Worm (Caenorhabditis elegans) whole organism, L2 larva: ENCODE data around the gene F22E5.6.
"Not testable (repeated sequence)": the region's sequence is repeated elsewhere in the genome, so short reads cannot be mapped to it uniquely, and the experiment has no call there.

Source experiments
- C34F6.9 ChIP-seq: fragments of 150-350 bp; optimal IDR thresholded peaks from 2 replicates; lab custom pipeline; 2014; ENCODE audit warnings: missing biosample characterization, missing genetic modification characterization
- F13H6.1 ChIP-seq: sonication (generic microtip); optimal IDR thresholded peaks from 2 replicates; lab custom pipeline; 2016; ENCODE audit warnings: missing genetic modification characterization, missing compliant biosample characterization
- R02D3.7 ChIP-seq: fragments of 150-350 bp; optimal IDR thresholded peaks from 2 replicates; lab custom pipeline; 2014; ENCODE audit warnings: missing biosample characterization, missing genetic modification characterization
- Y55F3AM.14 ChIP-seq: fragments of 200-800 bp; sonication (Bioruptor generic); optimal IDR thresholded peaks from 2 replicates; lab custom pipeline; 2018; ENCODE audit warnings: mild to moderate bottlenecking, missing genetic modification characterization, missing compliant biosample characterization
- ZK546.5 ChIP-seq: sonication (generic microtip); optimal IDR thresholded peaks from 2 replicates; lab custom pipeline; 2017; ENCODE audit warnings: missing biosample characterization, missing genetic modification characterization
- alr-1 ChIP-seq: fragments of 150-350 bp; optimal IDR thresholded peaks from 2 replicates; lab custom pipeline; 2014; ENCODE audit warnings: missing biosample characterization, missing genetic modification characterization
- ama-1 ChIP-seq: fragments of 150-350 bp; optimal IDR thresholded peaks from 2 replicates; lab custom pipeline; 2018; ENCODE audit warnings: inconsistent platforms
- blmp-1 ChIP-seq: sonication (generic microtip); optimal IDR thresholded peaks from 2 replicates; lab custom pipeline; 2017; ENCODE audit warnings: missing genetic modification characterization, mild to moderate bottlenecking, missing compliant biosample characterization, antibody characterized with exemption, moderate library complexity; ENCODE audit not compliant: insufficient read depth
- dmd-4 ChIP-seq: sonication (generic microtip); optimal IDR thresholded peaks from 2 replicates; lab custom pipeline; 2017; ENCODE audit warnings: missing biosample characterization, missing genetic modification characterization
- elt-1 ChIP-seq: fragments of 150-350 bp; optimal IDR thresholded peaks from 2 replicates; lab custom pipeline; 2014; ENCODE audit warnings: missing biosample characterization, missing genetic modification characterization
- fos-1 ChIP-seq: fragments of 150-350 bp; optimal IDR thresholded peaks from 2 replicates; lab custom pipeline; 2014; ENCODE audit warnings: missing biosample characterization, missing genetic modification characterization
- gmeb-1 ChIP-seq: fragments of 150-350 bp; optimal IDR thresholded peaks from 2 replicates; lab custom pipeline; 2014; ENCODE audit warnings: missing biosample characterization, missing genetic modification characterization
- lin-11 ChIP-seq: fragments of 150-350 bp; sonication (generic microtip); optimal IDR thresholded peaks from 2 replicates; lab custom pipeline; 2014; ENCODE audit warnings: missing biosample characterization, missing genetic modification characterization, inconsistent platforms, mixed read lengths
- lin-13 ChIP-seq: fragments of 150-350 bp; optimal IDR thresholded peaks from 2 replicates; lab custom pipeline; 2014; ENCODE audit warnings: missing biosample characterization, missing genetic modification reagents, missing genetic modification characterization
- lin-39 ChIP-seq: fragments of 150-350 bp; optimal IDR thresholded peaks from 2 replicates; lab custom pipeline; 2014; ENCODE audit warnings: missing biosample characterization, missing genetic modification reagents, missing genetic modification characterization
- mab-5 ChIP-seq: fragments of 150-350 bp; optimal IDR thresholded peaks from 2 replicates; lab custom pipeline; 2014; ENCODE audit warnings: missing biosample characterization, missing genetic modification characterization
- mbf-1 ChIP-seq: sonication (generic microtip); optimal IDR thresholded peaks from 2 replicates; lab custom pipeline; 2017; ENCODE audit warnings: missing biosample characterization, missing genetic modification characterization
- mdl-1 ChIP-seq, 2 experiments: fragments of 150-350 bp in 1 of 2; sonication (generic microtip) in 1 of 2; optimal IDR thresholded peaks; 2 replicates each; lab custom pipeline; 2017; ENCODE audit warnings: missing biosample characterization in 2 of 2, missing genetic modification characterization in 2 of 2
- nhr-10 ChIP-seq: sonication (generic microtip); optimal IDR thresholded peaks from 2 replicates; lab custom pipeline; 2017; ENCODE audit warnings: missing biosample characterization, missing genetic modification characterization
- nhr-12 ChIP-seq: fragments of 150-350 bp; optimal IDR thresholded peaks from 2 replicates; lab custom pipeline; 2014; ENCODE audit warnings: missing biosample characterization, missing genetic modification characterization
- nhr-129 ChIP-seq: fragments of 150-350 bp; optimal IDR thresholded peaks from 2 replicates; lab custom pipeline; 2014; ENCODE audit warnings: missing biosample characterization, missing genetic modification characterization
- nhr-21 ChIP-seq: fragments of 150-350 bp; optimal IDR thresholded peaks from 2 replicates; lab custom pipeline; 2014; ENCODE audit warnings: missing biosample characterization, missing genetic modification characterization
- nhr-237 ChIP-seq: fragments of 150-350 bp; optimal IDR thresholded peaks from 2 replicates; lab custom pipeline; 2014; ENCODE audit warnings: missing biosample characterization, missing genetic modification characterization
- nhr-25 ChIP-seq: fragments of 150-350 bp; sonication (generic microtip); optimal IDR thresholded peaks from 3 replicates; lab custom pipeline; 2014; ENCODE audit warnings: missing biosample characterization, missing genetic modification characterization
- nhr-6 ChIP-seq: fragments of 150-350 bp; optimal IDR thresholded peaks from 2 replicates; lab custom pipeline; 2014; ENCODE audit warnings: missing biosample characterization, missing genetic modification characterization
- peb-1 ChIP-seq: fragments of 150-350 bp; optimal IDR thresholded peaks from 2 replicates; lab custom pipeline; 2014; ENCODE audit warnings: missing biosample characterization, missing genetic modification characterization
- sem-4 ChIP-seq: fragments of 150-350 bp; optimal IDR thresholded peaks from 2 replicates; lab custom pipeline; 2014; ENCODE audit warnings: missing biosample characterization, missing genetic modification reagents, missing genetic modification characterization
- skn-1 ChIP-seq: sonication (generic microtip); optimal IDR thresholded peaks from 2 replicates; lab custom pipeline; 2017; ENCODE audit warnings: missing biosample characterization, missing genetic modification characterization
- sma-9 ChIP-seq, 2 experiments: fragments of 150-350 bp in 1 of 2; sonication (generic microtip) in 1 of 2; optimal IDR thresholded peaks; 2 replicates each; lab custom pipeline; 2014 to 2016; ENCODE audit warnings: missing genetic modification characterization in 2 of 2, mild to moderate bottlenecking in 1 of 2, missing biosample characterization in 1 of 2, missing compliant biosample characterization in 1 of 2, missing genetic modification reagents in 1 of 2, moderate library complexity in 1 of 2
- snpc-4 ChIP-seq: fragments of 150-350 bp; optimal IDR thresholded peaks from 2 replicates; lab custom pipeline; 2014; ENCODE audit warnings: missing biosample characterization, missing genetic modification characterization
- unc-39 ChIP-seq: fragments of 150-350 bp; optimal IDR thresholded peaks from 2 replicates; lab custom pipeline; 2014; ENCODE audit warnings: missing biosample characterization, missing genetic modification characterization
- unc-55 ChIP-seq: fragments of 150-350 bp; sonication (generic microtip); optimal IDR thresholded peaks from 3 replicates; lab custom pipeline; 2014; ENCODE audit warnings: missing biosample characterization, missing genetic modification reagents, missing genetic modification characterization
- unc-62 ChIP-seq: fragments of 150-350 bp; optimal IDR thresholded peaks from 2 replicates; lab custom pipeline; 2014; ENCODE audit warnings: missing biosample characterization, missing genetic modification reagents, missing genetic modification characterization
- ztf-1 ChIP-seq: fragments of 200-800 bp; sonication (Bioruptor generic); conservative IDR thresholded peaks from 2 replicates; pipeline ENCODE4 v1.3.6; 2022; ENCODE audit warnings: missing genetic modification characterization, missing compliant biosample characterization
- ztf-4 ChIP-seq: fragments of 150-350 bp; optimal IDR thresholded peaks from 2 replicates; lab custom pipeline; 2014; ENCODE audit warnings: missing biosample characterization, missing genetic modification characterization

F22E5.6 gene

DNA sequence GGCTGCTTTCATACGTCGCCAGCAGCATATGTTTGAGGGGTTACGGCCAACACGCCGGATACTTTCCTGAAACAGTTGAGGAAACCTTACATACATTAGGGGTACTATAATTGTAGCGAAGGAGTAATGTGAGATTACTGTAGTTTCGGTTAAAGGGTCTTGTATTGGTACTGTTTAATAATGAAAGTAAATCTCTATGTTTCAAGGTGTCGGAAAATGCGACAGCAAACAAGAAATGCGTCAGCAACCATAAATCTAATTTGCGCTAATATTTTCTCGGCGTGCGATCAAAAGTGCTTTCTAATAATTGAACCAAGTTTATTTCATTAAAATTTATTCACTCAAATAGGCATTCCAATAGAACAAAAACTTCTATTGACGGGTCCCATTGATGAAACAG lies 22.7 kb downstream of the F22E5.6 start, which contains the start of gene sri-57:
sri-57 (minus strand) TSS at position 101 of the 400 bp plus-strand sequence.
- TF ChIP-seq nhr-129 (tag; lab: Kevin White, UChicago); Y55F3AM.14 (GFP tag; lab: Kevin White, UChicago); elt-1 (tag; lab: Kevin White, UChicago): not testable (repeated sequence)

DNA sequence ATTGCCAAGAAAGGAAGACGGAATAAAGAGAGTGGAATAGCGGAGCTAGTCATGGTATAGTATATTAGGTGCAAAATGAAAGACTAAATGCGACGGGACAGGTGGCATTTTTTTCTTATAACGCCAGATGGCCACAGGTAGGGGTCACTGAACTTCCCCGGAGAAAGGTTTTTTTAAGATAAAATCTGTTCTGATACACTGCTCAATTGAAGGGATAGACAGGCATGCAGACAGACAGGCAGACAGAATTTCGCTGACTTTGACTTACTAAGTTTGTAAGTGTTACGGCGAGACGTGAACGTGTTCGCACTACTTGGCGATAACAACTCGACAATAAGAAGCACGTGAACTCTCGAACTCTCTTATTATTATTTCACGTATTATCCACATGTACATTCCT lies 23.9 kb downstream of the F22E5.6 start, which contains the start of the genes F22E5.20 and F22E5.1:
F22E5.20 (minus strand) TSS at position 101 of the 400 bp plus-strand sequence.
F22E5.1 (plus strand) TSS at position 242 of the 400 bp plus-strand sequence.
- not testable (repeated sequence) for TF ChIP-seq nhr-10; ama-1 (lab: Kevin White, UChicago); mdl-1 (tag; optimal IDR thresholded peaks at IDR 0.05; lab: Kevin White, UChicago)

DNA sequence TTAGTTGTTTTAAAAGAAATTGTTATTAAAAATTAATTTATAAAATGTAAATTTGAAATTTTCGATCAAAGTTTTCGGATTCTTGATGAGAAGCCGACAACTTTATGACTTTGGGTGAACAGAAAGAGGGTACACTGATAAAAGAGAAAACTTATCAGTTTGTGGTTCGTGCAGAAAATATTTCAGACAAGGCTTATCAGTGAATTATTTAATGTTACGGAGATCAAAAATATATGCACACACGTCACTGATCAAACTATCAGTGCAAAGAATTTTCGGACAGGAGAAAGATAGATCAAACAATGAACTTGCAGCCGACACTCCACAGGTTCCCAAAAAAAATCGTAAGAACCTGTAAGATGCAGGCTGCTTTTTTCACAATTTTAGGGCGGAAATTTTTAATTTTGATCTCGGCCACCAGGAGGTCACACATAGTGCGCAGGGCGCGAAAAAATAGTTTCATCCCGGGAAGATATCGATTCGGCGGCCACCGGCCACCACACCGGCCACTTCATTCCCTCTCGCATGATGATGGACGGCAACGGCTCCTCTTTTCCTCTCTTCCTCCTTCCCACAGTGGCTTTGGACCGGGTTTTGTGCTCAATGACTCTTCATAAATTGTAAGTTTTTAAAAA lies 28.0 kb downstream of the F22E5.6 start, which contains the start of gene F22E5.17:
F22E5.17 (plus strand) TSS at position 508 of the 635 bp plus-strand sequence.
- TF ChIP-seq unc-62 (GFP tag; lab: Kevin White, UChicago) (no peak), sma-9 (GFP tag; optimal IDR thresholded peaks at IDR 0.05; lab: Kevin White, UChicago) (peak; percentile 77), sma-9 (tag; optimal IDR thresholded peaks at IDR 0.05; lab: Kevin White, UChicago) (no peak), skn-1 (tag; lab: Kevin White, UChicago) (no peak), fos-1 (tag; lab: Kevin White, UChicago) (peak; percentile 88), gmeb-1 (tag; lab: Kevin White, UChicago) (peak; percentile 19), R02D3.7 (tag; lab: Kevin White, UChicago) (no peak), F13H6.1 (tag; lab: Kevin White, UChicago) (peak; percentile 1), mdl-1 (tag; optimal IDR thresholded peaks at IDR 0.05; lab: Kevin White, UChicago) (no peak), unc-55 (no peak), mbf-1 (tag; lab: Kevin White, UChicago) (no peak)

DNA sequence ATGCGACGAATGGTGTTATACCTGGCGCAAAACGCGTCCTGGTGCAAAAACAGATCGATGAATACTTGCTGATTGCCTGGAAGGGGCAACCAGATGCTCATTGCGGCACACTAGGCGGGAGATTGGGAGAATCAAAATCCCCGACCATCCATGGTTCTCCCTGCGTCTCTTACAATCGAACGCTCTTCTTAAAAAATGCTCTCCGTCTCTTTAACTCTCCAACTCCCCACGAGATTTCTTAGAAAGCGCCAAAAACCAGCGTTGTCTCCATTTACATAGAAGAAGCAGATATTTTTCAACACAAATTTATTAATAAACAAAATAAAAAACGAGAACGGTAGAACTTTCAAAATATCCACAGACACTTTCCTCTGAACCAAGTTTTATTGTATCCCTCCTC lies 31.5 kb downstream of the F22E5.6 start, which contains the start of gene F34D6.1:
F34D6.1 (minus strand) TSS at position 101 of the 400 bp plus-strand sequence.
- TF ChIP-seq skn-1 (tag; lab: Kevin White, UChicago) (no peak), sma-9 (GFP tag; optimal IDR thresholded peaks at IDR 0.05; lab: Kevin White, UChicago) (no peak), sma-9 (tag; optimal IDR thresholded peaks at IDR 0.05; lab: Kevin White, UChicago) (no peak), mbf-1 (tag; lab: Kevin White, UChicago) (no peak), nhr-237 (tag; lab: Kevin White, UChicago) (no peak), lin-13 (no peak), blmp-1 (tag; lab: Kevin White, UChicago) (no peak), snpc-4 (no peak), ZK546.5 (no peak), C34F6.9 (no peak), lin-11 (no peak), nhr-25 (no peak), nhr-129 (tag; lab: Kevin White, UChicago) (no peak), F13H6.1 (tag; lab: Kevin White, UChicago) (no peak)

DNA sequence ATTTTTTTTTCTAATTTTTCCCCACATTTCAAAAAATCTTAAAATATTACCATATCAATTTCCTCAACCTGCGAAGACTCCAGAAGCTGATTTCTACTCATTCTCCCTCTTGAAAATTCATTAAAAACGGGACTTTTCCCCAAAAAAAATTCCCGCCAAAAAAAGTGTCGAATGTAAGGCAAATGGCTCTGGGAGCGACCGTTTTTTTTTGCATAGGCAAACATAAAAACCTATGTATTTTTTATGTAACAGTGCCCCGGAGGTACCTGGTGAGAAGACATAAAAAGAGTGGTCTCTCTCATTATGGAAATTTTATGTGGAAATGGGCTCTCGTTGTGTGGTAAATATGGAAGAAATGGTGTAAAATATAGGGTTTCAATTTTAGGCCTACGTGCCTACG lies 34.6 kb downstream of the F22E5.6 start, which contains the start of gene ceh-87:
ceh-87 (minus strand) TSS at position 101 of the 400 bp plus-strand sequence.
- no peak for TF ChIP-seq gmeb-1 (tag; lab: Kevin White, UChicago)
- TF ChIP-seq Y55F3AM.14 (GFP tag; lab: Kevin White, UChicago) = no peak
- no peak for TF ChIP-seq ztf-4 (tag; lab: Kevin White, UChicago)
- TF ChIP-seq nhr-21 = no peak
- TF ChIP-seq elt-1 (tag; lab: Kevin White, UChicago) = no peak
- TF ChIP-seq ZK546.5 = no peak
- no peak for TF ChIP-seq lin-39 (tag; lab: Kevin White, UChicago)
- TF ChIP-seq dmd-4 (tag; lab: Kevin White, UChicago) = no peak
- no peak for TF ChIP-seq unc-55
- TF ChIP-seq unc-39 = no peak
- no peak for TF ChIP-seq C34F6.9
- TF ChIP-seq nhr-6 (tag; lab: Kevin White, UChicago) = no peak
- TF ChIP-seq mab-5 (tag; lab: Kevin White, UChicago) = no peak
- TF ChIP-seq alr-1 (tag; lab: Kevin White, UChicago) = no peak
- TF ChIP-seq sem-4 (tag; lab: Kevin White, UChicago) = no peak
- TF ChIP-seq ztf-1 (GFP tag; lab: Robert Waterston, UW) = no peak
- TF ChIP-seq ama-1 (lab: Kevin White, UChicago) = no peak
- no peak for TF ChIP-seq unc-62 (GFP tag; lab: Kevin White, UChicago)
- no peak for TF ChIP-seq nhr-12 (tag; lab: Kevin White, UChicago)
- no peak for TF ChIP-seq peb-1 (tag; lab: Kevin White, UChicago)
- TF ChIP-seq, all 48 proteins: peak for 0
